Fruit fly (Drosophila melanogaster) S2 (cell line): Measurements from ENCODE around the gene Qsox3.

Source experiments
- CG8478 ChIP-seq: fragments of >200 bp; optimal IDR thresholded peaks from 2 replicates; lab custom pipeline; 2018
- CTCF ChIP-seq, 2 experiments: fragments of >200 bp; optimal IDR thresholded peaks; 2 replicates each; lab custom pipeline; 2018

Gene Qsox3

dm6 chr3R:21954056-21954650 is 42.5 kb downstream of the Qsox3 start:
- no peak for TF ChIP-seq CG8478
- no peak for TF ChIP-seq CTCF (optimal IDR thresholded peaks at IDR 0.05; lab: Kevin White, UChicago)

- TF ChIP-seq CTCF (optimal IDR thresholded peaks at IDR 0.05; lab: Kevin White, UChicago) (no peak), CG8478 (no peak)
These were observed 44.7 kb downstream of the Qsox3 start for dm6 chr3R:21956340-21956739.
